Worm (Caenorhabditis elegans) whole organism, L2 larva: ENCODE data around the gene nhr-48.

Source experiments
- C34F6.9 ChIP-seq: fragments of 150-350 bp; optimal IDR thresholded peaks from 2 replicates; lab custom pipeline; 2014; ENCODE audit warnings: missing biosample characterization, missing genetic modification characterization
- F13H6.1 ChIP-seq: sonication (generic microtip); optimal IDR thresholded peaks from 2 replicates; lab custom pipeline; 2016; ENCODE audit warnings: missing genetic modification characterization, missing compliant biosample characterization
- R02D3.7 ChIP-seq: fragments of 150-350 bp; optimal IDR thresholded peaks from 2 replicates; lab custom pipeline; 2014; ENCODE audit warnings: missing biosample characterization, missing genetic modification characterization
- Y55F3AM.14 ChIP-seq: fragments of 200-800 bp; sonication (Bioruptor generic); optimal IDR thresholded peaks from 2 replicates; lab custom pipeline; 2018; ENCODE audit warnings: mild to moderate bottlenecking, missing genetic modification characterization, missing compliant biosample characterization
- ZK546.5 ChIP-seq: sonication (generic microtip); optimal IDR thresholded peaks from 2 replicates; lab custom pipeline; 2017; ENCODE audit warnings: missing biosample characterization, missing genetic modification characterization
- alr-1 ChIP-seq: fragments of 150-350 bp; optimal IDR thresholded peaks from 2 replicates; lab custom pipeline; 2014; ENCODE audit warnings: missing biosample characterization, missing genetic modification characterization
- aly-2 ChIP-seq: fragments of 150-350 bp; optimal IDR thresholded peaks from 2 replicates; lab custom pipeline; 2014; ENCODE audit warnings: missing biosample characterization, missing genetic modification characterization
- ama-1 ChIP-seq: fragments of 150-350 bp; optimal IDR thresholded peaks from 2 replicates; lab custom pipeline; 2018; ENCODE audit warnings: inconsistent platforms
- blmp-1 ChIP-seq: sonication (generic microtip); optimal IDR thresholded peaks from 2 replicates; lab custom pipeline; 2017; ENCODE audit warnings: missing genetic modification characterization, mild to moderate bottlenecking, missing compliant biosample characterization, antibody characterized with exemption, moderate library complexity; ENCODE audit not compliant: insufficient read depth
- ceh-16 ChIP-seq: fragments of 150-350 bp; optimal IDR thresholded peaks from 2 replicates; lab custom pipeline; 2014; ENCODE audit warnings: missing biosample characterization, missing genetic modification characterization
- ceh-82 ChIP-seq: fragments of 150-350 bp; optimal IDR thresholded peaks from 2 replicates; lab custom pipeline; 2014; ENCODE audit warnings: missing biosample characterization, missing genetic modification characterization
- crh-2 ChIP-seq: sonication (generic microtip); optimal IDR thresholded peaks from 2 replicates; lab custom pipeline; 2017; ENCODE audit warnings: missing biosample characterization, missing genetic modification characterization
- dmd-4 ChIP-seq: sonication (generic microtip); optimal IDR thresholded peaks from 2 replicates; lab custom pipeline; 2017; ENCODE audit warnings: missing biosample characterization, missing genetic modification characterization
- egl-27 ChIP-seq: sonication (generic microtip); optimal IDR thresholded peaks from 3 replicates; lab custom pipeline; 2017; ENCODE audit warnings: missing biosample characterization, missing genetic modification reagents, missing genetic modification characterization
- elt-1 ChIP-seq: fragments of 150-350 bp; optimal IDR thresholded peaks from 2 replicates; lab custom pipeline; 2014; ENCODE audit warnings: missing biosample characterization, missing genetic modification characterization
- elt-3 ChIP-seq: sonication (generic microtip); optimal IDR thresholded peaks from 2 replicates; lab custom pipeline; 2017; ENCODE audit warnings: missing biosample characterization, missing genetic modification characterization
- fos-1 ChIP-seq: fragments of 150-350 bp; optimal IDR thresholded peaks from 2 replicates; lab custom pipeline; 2014; ENCODE audit warnings: missing biosample characterization, missing genetic modification characterization
- gmeb-1 ChIP-seq: fragments of 150-350 bp; optimal IDR thresholded peaks from 2 replicates; lab custom pipeline; 2014; ENCODE audit warnings: missing biosample characterization, missing genetic modification characterization
- lin-11 ChIP-seq: fragments of 150-350 bp; sonication (generic microtip); optimal IDR thresholded peaks from 2 replicates; lab custom pipeline; 2014; ENCODE audit warnings: missing biosample characterization, missing genetic modification characterization, inconsistent platforms, mixed read lengths
- lin-13 ChIP-seq: fragments of 150-350 bp; optimal IDR thresholded peaks from 2 replicates; lab custom pipeline; 2014; ENCODE audit warnings: missing biosample characterization, missing genetic modification reagents, missing genetic modification characterization
- lin-39 ChIP-seq: fragments of 150-350 bp; optimal IDR thresholded peaks from 2 replicates; lab custom pipeline; 2014; ENCODE audit warnings: missing biosample characterization, missing genetic modification reagents, missing genetic modification characterization
- lsy-2 ChIP-seq, 2 experiments: fragments of 150-350 bp in 1 of 2; sonication (generic microtip) in 1 of 2; optimal IDR thresholded peaks; 2 replicates each; lab custom pipeline; 2014 to 2017; ENCODE audit warnings: missing biosample characterization in 2 of 2, missing genetic modification characterization in 2 of 2
- mab-5 ChIP-seq: fragments of 150-350 bp; optimal IDR thresholded peaks from 2 replicates; lab custom pipeline; 2014; ENCODE audit warnings: missing biosample characterization, missing genetic modification characterization
- mbf-1 ChIP-seq: sonication (generic microtip); optimal IDR thresholded peaks from 2 replicates; lab custom pipeline; 2017; ENCODE audit warnings: missing biosample characterization, missing genetic modification characterization
- mdl-1 ChIP-seq, 2 experiments: fragments of 150-350 bp in 1 of 2; sonication (generic microtip) in 1 of 2; optimal IDR thresholded peaks; 2 replicates each; lab custom pipeline; 2017; ENCODE audit warnings: missing biosample characterization in 2 of 2, missing genetic modification characterization in 2 of 2
- nhr-10 ChIP-seq: sonication (generic microtip); optimal IDR thresholded peaks from 2 replicates; lab custom pipeline; 2017; ENCODE audit warnings: missing biosample characterization, missing genetic modification characterization
- nhr-11 ChIP-seq: fragments of 150-350 bp; optimal IDR thresholded peaks from 2 replicates; lab custom pipeline; 2014; ENCODE audit warnings: missing biosample characterization, missing genetic modification characterization
- nhr-12 ChIP-seq: fragments of 150-350 bp; optimal IDR thresholded peaks from 2 replicates; lab custom pipeline; 2014; ENCODE audit warnings: missing biosample characterization, missing genetic modification characterization
- nhr-129 ChIP-seq: fragments of 150-350 bp; optimal IDR thresholded peaks from 2 replicates; lab custom pipeline; 2014; ENCODE audit warnings: missing biosample characterization, missing genetic modification characterization
- nhr-21 ChIP-seq: fragments of 150-350 bp; optimal IDR thresholded peaks from 2 replicates; lab custom pipeline; 2014; ENCODE audit warnings: missing biosample characterization, missing genetic modification characterization
- nhr-23 ChIP-seq: fragments of 150-350 bp; optimal IDR thresholded peaks from 2 replicates; lab custom pipeline; 2014; ENCODE audit warnings: missing biosample characterization, missing genetic modification reagents, missing genetic modification characterization
- nhr-237 ChIP-seq: fragments of 150-350 bp; optimal IDR thresholded peaks from 2 replicates; lab custom pipeline; 2014; ENCODE audit warnings: missing biosample characterization, missing genetic modification characterization
- nhr-25 ChIP-seq: fragments of 150-350 bp; sonication (generic microtip); optimal IDR thresholded peaks from 3 replicates; lab custom pipeline; 2014; ENCODE audit warnings: missing biosample characterization, missing genetic modification characterization
- nhr-6 ChIP-seq: fragments of 150-350 bp; optimal IDR thresholded peaks from 2 replicates; lab custom pipeline; 2014; ENCODE audit warnings: missing biosample characterization, missing genetic modification characterization
- nhr-77 ChIP-seq: fragments of 150-350 bp; optimal IDR thresholded peaks from 2 replicates; lab custom pipeline; 2014; ENCODE audit warnings: missing biosample characterization, missing genetic modification characterization
- peb-1 ChIP-seq: fragments of 150-350 bp; optimal IDR thresholded peaks from 2 replicates; lab custom pipeline; 2014; ENCODE audit warnings: missing biosample characterization, missing genetic modification characterization
- sem-4 ChIP-seq: fragments of 150-350 bp; optimal IDR thresholded peaks from 2 replicates; lab custom pipeline; 2014; ENCODE audit warnings: missing biosample characterization, missing genetic modification reagents, missing genetic modification characterization
- skn-1 ChIP-seq: sonication (generic microtip); optimal IDR thresholded peaks from 2 replicates; lab custom pipeline; 2017; ENCODE audit warnings: missing biosample characterization, missing genetic modification characterization
- sma-3 ChIP-seq: sonication (generic microtip); optimal IDR thresholded peaks from 2 replicates; lab custom pipeline; 2016; ENCODE audit warnings: missing genetic modification reagents, missing genetic modification characterization, missing compliant biosample characterization
- sma-9 ChIP-seq, 2 experiments: fragments of 150-350 bp in 1 of 2; sonication (generic microtip) in 1 of 2; optimal IDR thresholded peaks; 2 replicates each; lab custom pipeline; 2014 to 2016; ENCODE audit warnings: missing genetic modification characterization in 2 of 2, mild to moderate bottlenecking in 1 of 2, missing biosample characterization in 1 of 2, missing compliant biosample characterization in 1 of 2, missing genetic modification reagents in 1 of 2, moderate library complexity in 1 of 2
- snpc-4 ChIP-seq: fragments of 150-350 bp; optimal IDR thresholded peaks from 2 replicates; lab custom pipeline; 2014; ENCODE audit warnings: missing biosample characterization, missing genetic modification characterization
- unc-39 ChIP-seq: fragments of 150-350 bp; optimal IDR thresholded peaks from 2 replicates; lab custom pipeline; 2014; ENCODE audit warnings: missing biosample characterization, missing genetic modification characterization
- unc-55 ChIP-seq: fragments of 150-350 bp; sonication (generic microtip); optimal IDR thresholded peaks from 3 replicates; lab custom pipeline; 2014; ENCODE audit warnings: missing biosample characterization, missing genetic modification reagents, missing genetic modification characterization
- unc-62 ChIP-seq: fragments of 150-350 bp; optimal IDR thresholded peaks from 2 replicates; lab custom pipeline; 2014; ENCODE audit warnings: missing biosample characterization, missing genetic modification reagents, missing genetic modification characterization
- zag-1 ChIP-seq: fragments of 150-350 bp; optimal IDR thresholded peaks from 2 replicates; lab custom pipeline; 2014; ENCODE audit warnings: missing biosample characterization, missing genetic modification characterization
- ztf-1 ChIP-seq: fragments of 200-800 bp; sonication (Bioruptor generic); conservative IDR thresholded peaks from 2 replicates; pipeline ENCODE4 v1.3.6; 2022; ENCODE audit warnings: missing genetic modification characterization, missing compliant biosample characterization
- ztf-11 ChIP-seq: sonication (generic microtip); optimal IDR thresholded peaks from 2 replicates; lab custom pipeline; 2017; ENCODE audit warnings: missing biosample characterization, missing genetic modification characterization
- ztf-4 ChIP-seq: fragments of 150-350 bp; optimal IDR thresholded peaks from 2 replicates; lab custom pipeline; 2014; ENCODE audit warnings: missing biosample characterization, missing genetic modification characterization

The nhr-48 gene

ce11 chrX:15696400-15696799 lies 11.6 kb upstream of the nhr-48 start, which contains the start of gene ZK662.2:
TSS of gene ZK662.2 (plus strand) at chrX:15696700.
- TF ChIP-seq fos-1 (tag; lab: Kevin White, UChicago) = no peak

ce11 chrX:15700220-15700619 lies 7.8 kb upstream of the nhr-48 start:
- TF ChIP-seq nhr-12 (no peak), crh-2 (tag; lab: Kevin White, UChicago) (no peak), snpc-4 (tag; lab: Kevin White, UChicago) (no peak), egl-27 (no peak), lin-11 (tag; lab: Kevin White, UChicago) (no peak), nhr-23 (tag; lab: Kevin White, UChicago) (no peak), elt-1 (tag; lab: Kevin White, UChicago) (no peak), unc-62 (GFP tag; lab: Kevin White, UChicago) (no peak), mbf-1 (tag; lab: Kevin White, UChicago) (no peak), nhr-11 (no peak), nhr-129 (peak; percentile 42), mdl-1 (tag; optimal IDR thresholded peaks at IDR 0.05; lab: Kevin White, UChicago) (no peak), ceh-82 (no peak), F13H6.1 (peak; percentile 13), ZK546.5 (tag; lab: Kevin White, UChicago) (no peak), elt-3 (no peak), aly-2 (tag; lab: Kevin White, UChicago) (no peak), Y55F3AM.14 (GFP tag; lab: Kevin White, UChicago) (no peak), nhr-237 (tag; lab: Kevin White, UChicago) (no peak), R02D3.7 (tag; lab: Kevin White, UChicago) (no peak), ama-1 (lab: Kevin White, UChicago) (no peak), peb-1 (tag; lab: Kevin White, UChicago) (no peak), nhr-21 (no peak), nhr-6 (no peak), lin-39 (no peak), mab-5 (tag; lab: Kevin White, UChicago) (no peak), C34F6.9 (no peak), skn-1 (no peak), blmp-1 (tag; lab: Kevin White, UChicago) (no peak), sma-9 (GFP tag; optimal IDR thresholded peaks at IDR 0.05; lab: Kevin White, UChicago) (peak; percentile 65), sma-9 (tag; optimal IDR thresholded peaks at IDR 0.05; lab: Kevin White, UChicago) (no peak), lin-13 (GFP tag; lab: Kevin White, UChicago) (no peak), unc-39 (tag; lab: Kevin White, UChicago) (no peak), ztf-4 (no peak), unc-55 (no peak), nhr-10 (tag; lab: Kevin White, UChicago) (no peak), fos-1 (tag; lab: Kevin White, UChicago) (peak; percentile 7), zag-1 (no peak), lsy-2 (tag; optimal IDR thresholded peaks at IDR 0.05; lab: Kevin White, UChicago) (no peak), dmd-4 (tag; lab: Kevin White, UChicago) (no peak), alr-1 (tag; lab: Kevin White, UChicago) (no peak), sma-3 (GFP tag; lab: Kevin White, UChicago) (peak; percentile 60), ztf-11 (tag; lab: Kevin White, UChicago) (no peak), gmeb-1 (tag; lab: Kevin White, UChicago) (peak; percentile 51), sem-4 (tag; lab: Kevin White, UChicago) (no peak), ceh-16 (tag; lab: Kevin White, UChicago) (no peak), nhr-25 (peak; percentile 19), nhr-77 (tag; lab: Kevin White, UChicago) (no peak), ztf-1 (GFP tag; lab: Robert Waterston, UW) (no peak)
